Worm (Caenorhabditis elegans) whole organism, L2 larva: ENCODE data around the gene Y82E9BR.20.

Experiments
- F13H6.1 ChIP-seq: sonication (generic microtip); optimal IDR thresholded peaks from 2 replicates; lab custom pipeline; 2016; ENCODE audit warnings: missing genetic modification characterization, missing compliant biosample characterization
- R02D3.7 ChIP-seq: fragments of 150-350 bp; optimal IDR thresholded peaks from 2 replicates; lab custom pipeline; 2014; ENCODE audit warnings: missing biosample characterization, missing genetic modification characterization
- ZK546.5 ChIP-seq: sonication (generic microtip); optimal IDR thresholded peaks from 2 replicates; lab custom pipeline; 2017; ENCODE audit warnings: missing biosample characterization, missing genetic modification characterization
- ceh-82 ChIP-seq: fragments of 150-350 bp; optimal IDR thresholded peaks from 2 replicates; lab custom pipeline; 2014; ENCODE audit warnings: missing biosample characterization, missing genetic modification characterization
- mab-5 ChIP-seq: fragments of 150-350 bp; optimal IDR thresholded peaks from 2 replicates; lab custom pipeline; 2014; ENCODE audit warnings: missing biosample characterization, missing genetic modification characterization
- mdl-1 ChIP-seq, 2 experiments: fragments of 150-350 bp in 1 of 2; sonication (generic microtip) in 1 of 2; optimal IDR thresholded peaks; 2 replicates each; lab custom pipeline; 2017; ENCODE audit warnings: missing biosample characterization in 2 of 2, missing genetic modification characterization in 2 of 2
- snpc-4 ChIP-seq: fragments of 150-350 bp; optimal IDR thresholded peaks from 2 replicates; lab custom pipeline; 2014; ENCODE audit warnings: missing biosample characterization, missing genetic modification characterization
- unc-39 ChIP-seq: fragments of 150-350 bp; optimal IDR thresholded peaks from 2 replicates; lab custom pipeline; 2014; ENCODE audit warnings: missing biosample characterization, missing genetic modification characterization
- unc-55 ChIP-seq: fragments of 150-350 bp; sonication (generic microtip); optimal IDR thresholded peaks from 3 replicates; lab custom pipeline; 2014; ENCODE audit warnings: missing biosample characterization, missing genetic modification reagents, missing genetic modification characterization
- ztf-11 ChIP-seq: sonication (generic microtip); optimal IDR thresholded peaks from 2 replicates; lab custom pipeline; 2017; ENCODE audit warnings: missing biosample characterization, missing genetic modification characterization

- TF ChIP-seq unc-39 (tag; lab: Kevin White, UChicago), result no peak
- TF ChIP-seq snpc-4, result no peak
- no peak for TF ChIP-seq ztf-11 (tag; lab: Kevin White, UChicago)
- no peak for TF ChIP-seq ceh-82 (tag; lab: Kevin White, UChicago)
- TF ChIP-seq mdl-1 (tag; optimal IDR thresholded peaks at IDR 0.05; lab: Kevin White, UChicago), result no peak
- TF ChIP-seq F13H6.1, result peak; percentile 24
- no peak for TF ChIP-seq mab-5 (tag; lab: Kevin White, UChicago)
- no peak for TF ChIP-seq R02D3.7
- TF ChIP-seq ZK546.5 (tag; lab: Kevin White, UChicago), result peak; percentile 76
- TF ChIP-seq unc-55 (GFP tag; lab: Kevin White, UChicago), result peak; percentile 38
Measured at ce11 chrIII:1419700-1420356, 45.6 kb downstream of the Y82E9BR.20 start.
